Worm (Caenorhabditis elegans) whole organism, L1 larva: ENCODE measurements around the gene sra-4.

Source experiments
- C04F5.9 ChIP-seq: sonication (generic microtip); optimal IDR thresholded peaks from 2 replicates; lab custom pipeline; 2016; ENCODE audit warnings: missing genetic modification characterization, missing compliant biosample characterization
- C16A3.4 ChIP-seq: fragments of 150-350 bp; optimal IDR thresholded peaks from 2 replicates; lab custom pipeline; 2014; ENCODE audit warnings: missing biosample characterization, missing genetic modification characterization
- Y116A8C.19 ChIP-seq: sonication (generic microtip); optimal IDR thresholded peaks from 2 replicates; lab custom pipeline; 2016; ENCODE audit warnings: missing compliant biosample characterization, missing genetic modification characterization, borderline replicate concordance
- alr-1 ChIP-seq: fragments of 200-800 bp; sonication (Bioruptor generic); optimal IDR thresholded peaks from 2 replicates; lab custom pipeline; 2018; ENCODE audit warnings: borderline replicate concordance, mild to moderate bottlenecking, missing genetic modification characterization, missing compliant biosample characterization
- ama-1 ChIP-seq: fragments of 150-350 bp; optimal IDR thresholded peaks from 2 replicates; lab custom pipeline; 2014
- blmp-1 ChIP-seq: fragments of 150-350 bp; optimal IDR thresholded peaks from 2 replicates; lab custom pipeline; 2014; ENCODE audit warnings: missing biosample characterization, missing genetic modification characterization
- ceh-88 ChIP-seq: fragments of 200-800 bp; sonication (Bioruptor generic); IDR thresholded peaks from 2 replicates; pipeline ENCODE4 v1.3.6; 2022; ENCODE audit warnings: missing genetic modification characterization, missing compliant biosample characterization
- ceh-90 ChIP-seq: sonication (generic microtip); optimal IDR thresholded peaks from 2 replicates; lab custom pipeline; 2016; ENCODE audit warnings: missing genetic modification characterization, missing compliant biosample characterization
- dpl-1 ChIP-seq, 3 experiments: fragments of 150-350 bp in 2 of 3; sonication (generic microtip) in 1 of 3; optimal IDR thresholded peaks; 2 replicates each; lab custom pipeline; 2014 to 2017; ENCODE audit warnings: missing biosample characterization in 3 of 3, missing genetic modification characterization in 3 of 3, missing genetic modification reagents in 3 of 3
- dsc-1 ChIP-seq: sonication (generic microtip); optimal IDR thresholded peaks from 2 replicates; lab custom pipeline; 2016; ENCODE audit warnings: mild to moderate bottlenecking, missing genetic modification characterization, missing compliant biosample characterization
- efl-1 ChIP-seq, 4 experiments: fragments of 150-350 bp; optimal IDR thresholded peaks in 3 of 4; peaks in 1 of 4; 1 replicate in 1 of 4; 2 replicates in 3 of 4; lab custom pipeline; 2014; ENCODE audit warnings: missing biosample characterization in 2 of 4, missing genetic modification characterization in 2 of 4, missing genetic modification reagents in 2 of 4
- efl-3 ChIP-seq: fragments of 200-800 bp; sonication (Bioruptor generic); optimal IDR thresholded peaks from 2 replicates; lab custom pipeline; 2018; ENCODE audit warnings: mild to moderate bottlenecking, missing genetic modification characterization, missing compliant biosample characterization
- egl-27 ChIP-seq, 2 experiments: fragments of 150-350 bp in 1 of 2; sonication (generic microtip); optimal IDR thresholded peaks; 3 replicates each; lab custom pipeline; 2017 to 2018; ENCODE audit warnings: missing biosample characterization in 2 of 2, missing genetic modification characterization in 2 of 2, missing genetic modification reagents in 2 of 2
- elt-2 ChIP-seq: sonication (generic microtip); optimal IDR thresholded peaks from 2 replicates; lab custom pipeline; 2016; ENCODE audit warnings: missing genetic modification characterization, mild to moderate bottlenecking, inconsistent platforms, missing compliant biosample characterization, missing genetic modification reagents
- elt-3 ChIP-seq, 6 experiments: fragments of 150-350 bp in 1 of 6; sonication (generic microtip); optimal IDR thresholded peaks; 2 replicates each; lab custom pipeline; 2017 to 2018; ENCODE audit warnings: missing biosample characterization in 6 of 6, missing genetic modification characterization in 6 of 6, inconsistent platforms in 1 of 6
- fkh-10 ChIP-seq: sonication (generic microtip); optimal IDR thresholded peaks from 2 replicates; lab custom pipeline; 2017; ENCODE audit warnings: missing biosample characterization, missing genetic modification reagents, missing genetic modification characterization
- fkh-4 ChIP-seq: sonication (generic microtip); optimal IDR thresholded peaks from 2 replicates; lab custom pipeline; 2016; ENCODE audit warnings: missing compliant biosample characterization, missing genetic modification characterization, borderline replicate concordance
- hlh-17 ChIP-seq: fragments of 200-800 bp; sonication (Bioruptor generic); optimal IDR thresholded peaks from 2 replicates; lab custom pipeline; 2018; ENCODE audit warnings: missing genetic modification characterization, mild to moderate bottlenecking, missing compliant biosample characterization, moderate library complexity, borderline replicate concordance
- hpl-2 ChIP-seq: fragments of 150-350 bp; optimal IDR thresholded peaks from 2 replicates; lab custom pipeline; 2014; ENCODE audit warnings: missing biosample characterization, missing genetic modification reagents, missing genetic modification characterization
- irx-1 ChIP-seq: sonication (generic microtip); optimal IDR thresholded peaks from 2 replicates; lab custom pipeline; 2016; ENCODE audit warnings: missing genetic modification characterization, missing compliant biosample characterization
- isw-1 ChIP-seq: fragments of 200-800 bp; sonication (Bioruptor generic); IDR thresholded peaks from 2 replicates; pipeline ENCODE4 v1.3.6; 2022; ENCODE audit warnings: missing genetic modification characterization, missing compliant biosample characterization
- jun-1 ChIP-seq: fragments of 150-350 bp; optimal IDR thresholded peaks from 2 replicates; lab custom pipeline; 2014; ENCODE audit warnings: missing biosample characterization, missing genetic modification reagents, missing genetic modification characterization
- lin-13 ChIP-seq: fragments of 150-350 bp; optimal IDR thresholded peaks from 2 replicates; lab custom pipeline; 2014; ENCODE audit warnings: missing biosample characterization, missing genetic modification reagents, missing genetic modification characterization
- lin-15B ChIP-seq: fragments of 150-350 bp; sonication (generic microtip); optimal IDR thresholded peaks from 3 replicates; lab custom pipeline; 2014; ENCODE audit warnings: missing biosample characterization, missing genetic modification characterization
- lin-39 ChIP-seq: fragments of 150-350 bp; optimal IDR thresholded peaks from 2 replicates; lab custom pipeline; 2014; ENCODE audit warnings: missing biosample characterization, missing genetic modification reagents, missing genetic modification characterization
- lir-3 ChIP-seq: sonication (generic microtip); optimal IDR thresholded peaks from 2 replicates; lab custom pipeline; 2016; ENCODE audit warnings: mild to moderate bottlenecking, missing genetic modification characterization, moderate library complexity, missing compliant biosample characterization; ENCODE audit not compliant: poor library complexity
- lsy-2 ChIP-seq, 2 experiments: fragments of 150-350 bp; optimal IDR thresholded peaks; 2 replicates each; lab custom pipeline; 2014; ENCODE audit warnings: missing biosample characterization in 2 of 2, missing genetic modification characterization in 2 of 2
- mab-9 ChIP-seq: fragments of 200-800 bp; sonication (Bioruptor generic); IDR thresholded peaks from 2 replicates; pipeline ENCODE4 v1.3.6; 2022; ENCODE audit warnings: missing genetic modification reagents, missing genetic modification characterization, missing compliant biosample characterization
- mef-2 ChIP-seq: fragments of 150-350 bp; optimal IDR thresholded peaks from 2 replicates; lab custom pipeline; 2014; ENCODE audit warnings: missing biosample characterization, missing genetic modification characterization
- mep-1 ChIP-seq: fragments of 150-350 bp; optimal IDR thresholded peaks from 2 replicates; lab custom pipeline; 2014; ENCODE audit warnings: missing biosample characterization, missing genetic modification characterization
- nhr-11 ChIP-seq: fragments of 150-350 bp; optimal IDR thresholded peaks from 2 replicates; lab custom pipeline; 2014; ENCODE audit warnings: missing biosample characterization, missing genetic modification characterization
- nhr-12 ChIP-seq: sonication (generic microtip); optimal IDR thresholded peaks from 2 replicates; lab custom pipeline; 2017; ENCODE audit warnings: missing biosample characterization, missing genetic modification characterization
- nhr-19 ChIP-seq: fragments of 200-800 bp; sonication (Bioruptor generic); conservative IDR thresholded peaks from 2 replicates; pipeline ENCODE4 v1.3.6; 2022; ENCODE audit warnings: missing genetic modification characterization, missing compliant biosample characterization
- nhr-20 ChIP-seq: sonication (generic microtip); optimal IDR thresholded peaks from 2 replicates; lab custom pipeline; 2016; ENCODE audit warnings: mild to moderate bottlenecking, missing genetic modification characterization, missing compliant biosample characterization
- nhr-71 ChIP-seq: sonication (generic microtip); optimal IDR thresholded peaks from 2 replicates; lab custom pipeline; 2016; ENCODE audit warnings: mild to moderate bottlenecking, missing genetic modification characterization, moderate library complexity, missing compliant biosample characterization
- nhr-76 ChIP-seq: sonication (generic microtip); optimal IDR thresholded peaks from 2 replicates; lab custom pipeline; 2017; ENCODE audit warnings: missing biosample characterization, missing genetic modification characterization
- nhr-84 ChIP-seq: sonication (generic microtip); optimal IDR thresholded peaks from 2 replicates; lab custom pipeline; 2017; ENCODE audit warnings: missing biosample characterization, missing genetic modification characterization
- nhr-85 ChIP-seq: sonication (generic microtip); peaks from one replicate; lab custom pipeline; 2016; ENCODE audit warnings: missing genetic modification characterization, inconsistent platforms, missing compliant biosample characterization
- pag-3 ChIP-seq: sonication (generic microtip); optimal IDR thresholded peaks from 2 replicates; lab custom pipeline; 2017; ENCODE audit warnings: missing genetic modification characterization, mild to moderate bottlenecking, missing compliant biosample characterization, antibody characterized with exemption, borderline replicate concordance; ENCODE audit not compliant: insufficient read depth
- pax-3 ChIP-seq: fragments of 200-800 bp; sonication (Bioruptor generic); optimal IDR thresholded peaks from 2 replicates; lab custom pipeline; 2018; ENCODE audit warnings: mild to moderate bottlenecking, missing genetic modification characterization, moderate library complexity, missing compliant biosample characterization
- pqm-1 ChIP-seq: sonication (generic microtip); optimal IDR thresholded peaks from 3 replicates; lab custom pipeline; 2017; ENCODE audit warnings: missing biosample characterization, missing genetic modification characterization
- snpc-4 ChIP-seq: fragments of 150-350 bp; optimal IDR thresholded peaks from 2 replicates; lab custom pipeline; 2014; ENCODE audit warnings: missing biosample characterization, missing genetic modification characterization
- sptf-1 ChIP-seq: fragments of 150-350 bp; optimal IDR thresholded peaks from 2 replicates; lab custom pipeline; 2014; ENCODE audit warnings: missing biosample characterization, missing genetic modification characterization
- sup-37 ChIP-seq: fragments of 200-800 bp; sonication (Bioruptor generic); optimal IDR thresholded peaks from 2 replicates; lab custom pipeline; 2018; ENCODE audit warnings: mild to moderate bottlenecking, missing genetic modification characterization, missing compliant biosample characterization
- swsn-7 ChIP-seq: sonication (generic microtip); optimal IDR thresholded peaks from 2 replicates; lab custom pipeline; 2016; ENCODE audit warnings: missing genetic modification characterization, missing compliant biosample characterization
- tbx-2 ChIP-seq: sonication (generic microtip); optimal IDR thresholded peaks from 2 replicates; lab custom pipeline; 2016; ENCODE audit warnings: missing genetic modification characterization, missing compliant biosample characterization
- tlp-1 ChIP-seq: fragments of 150-350 bp; optimal IDR thresholded peaks from 2 replicates; lab custom pipeline; 2014; ENCODE audit warnings: missing biosample characterization, missing genetic modification characterization
- unc-62 ChIP-seq: fragments of 150-350 bp; optimal IDR thresholded peaks from 2 replicates; lab custom pipeline; 2014; ENCODE audit warnings: missing biosample characterization, missing genetic modification reagents, missing genetic modification characterization
- unc-86 ChIP-seq: sonication (generic microtip); optimal IDR thresholded peaks from 2 replicates; lab custom pipeline; 2016; ENCODE audit warnings: missing genetic modification characterization, missing compliant biosample characterization
- unc-98 ChIP-seq: fragments of 200-800 bp; sonication (Bioruptor generic); IDR thresholded peaks from 2 replicates; pipeline ENCODE4 v1.3.6; 2022; ENCODE audit warnings: missing genetic modification characterization, missing compliant biosample characterization
- vab-15 ChIP-seq: sonication (generic microtip); optimal IDR thresholded peaks from 2 replicates; lab custom pipeline; 2017; ENCODE audit warnings: missing genotype, mild to moderate bottlenecking, missing genetic modification characterization, missing compliant biosample characterization
- xbp-1 ChIP-seq: sonication (generic microtip); optimal IDR thresholded peaks from 2 replicates; lab custom pipeline; 2016; ENCODE audit warnings: missing genetic modification characterization, missing compliant biosample characterization
- zip-4 ChIP-seq: fragments of 200-800 bp; sonication (Bioruptor generic); optimal IDR thresholded peaks from 2 replicates; lab custom pipeline; 2018; ENCODE audit warnings: mild to moderate bottlenecking, missing genetic modification characterization, moderate library complexity, missing compliant biosample characterization

sra-4 gene

ce11 chrII:9573412-9573811 lies 30.7 kb upstream of the sra-4 start (continued):
- TF ChIP-seq C04F5.9 (tag; lab: Kevin White, UChicago) (no peak), mef-2 (no peak), xbp-1 (tag; lab: Kevin White, UChicago) (no peak), nhr-12 (no peak), nhr-85 (peak; percentile 80), lin-15B (tag; lab: Kevin White, UChicago) (no peak), mep-1 (tag; lab: Kevin White, UChicago) (peak; percentile 2), nhr-76 (tag; lab: Kevin White, UChicago) (no peak), tbx-2 (tag; lab: Kevin White, UChicago) (no peak), hpl-2 (GFP tag; lab: Kevin White, UChicago) (no peak), zip-4 (GFP tag; lab: Kevin White, UChicago) (no peak), unc-98 (no peak), pax-3 (no peak), tlp-1 (tag; lab: Kevin White, UChicago) (no peak), nhr-84 (no peak), efl-1 (optimal IDR thresholded peaks at IDR 0.05; lab: Kevin White, UChicago) (no peak), efl-1 (GFP tag; optimal IDR thresholded peaks at IDR 0.05 in 1 of 2; lab: Kevin White, UChicago) (peak in 1 of 2 experiments; percentile 59), egl-27 (tag; optimal IDR thresholded peaks at IDR 0.05; lab: Kevin White, UChicago) (no peak), lin-13 (GFP tag; lab: Kevin White, UChicago) (no peak), sup-37 (GFP tag; lab: Kevin White, UChicago) (no peak), fkh-10 (GFP tag; lab: Kevin White, UChicago) (no peak), pag-3 (tag; lab: Kevin White, UChicago) (no peak), unc-86 (tag; lab: Kevin White, UChicago) (no peak), ceh-88 (GFP tag; lab: Robert Waterston, UW) (no peak), alr-1 (no peak), jun-1 (tag; lab: Kevin White, UChicago) (no peak), elt-2 (tag; lab: Kevin White, UChicago) (no peak), ceh-90 (tag; lab: Kevin White, UChicago) (no peak), lin-39 (tag; lab: Kevin White, UChicago) (no peak), snpc-4 (tag; lab: Kevin White, UChicago) (no peak), nhr-19 (0 out of 2 replicates have a peak, but pooled peaks have one; percentile 12), elt-3 (tag; optimal IDR thresholded peaks at IDR 0.05; lab: Kevin White, UChicago) (peak in 1 of 6 experiments; percentile 52), lir-3 (tag; lab: Kevin White, UChicago) (no peak), unc-62 (no peak), vab-15 (no peak), efl-3 (GFP tag; lab: Kevin White, UChicago) (no peak), dsc-1 (no peak), mab-9 (GFP tag; lab: Robert Waterston, UW) (no peak), hlh-17 (GFP tag; lab: Kevin White, UChicago) (no peak), ama-1 (no peak), nhr-20 (tag; lab: Kevin White, UChicago) (peak; percentile 72), pqm-1 (no peak), nhr-71 (peak; percentile 25), Y116A8C.19 (tag; lab: Kevin White, UChicago) (no peak), fkh-4 (tag; lab: Kevin White, UChicago) (no peak), irx-1 (tag; lab: Kevin White, UChicago) (no peak), swsn-7 (tag; lab: Kevin White, UChicago) (peak; percentile 6), dpl-1 (GFP tag; optimal IDR thresholded peaks at IDR 0.05; lab: Kevin White, UChicago) (no peak), sptf-1 (no peak), lsy-2 (tag; optimal IDR thresholded peaks at IDR 0.05; lab: Kevin White, UChicago) (peak in 1 of 2 experiments; percentile 32), blmp-1 (tag; lab: Kevin White, UChicago) (peak; percentile 54), isw-1 (GFP tag; lab: Robert Waterston, UW) (no peak), C16A3.4 (tag; lab: Kevin White, UChicago) (no peak), nhr-11 (tag; lab: Kevin White, UChicago) (no peak)
